Worm (Caenorhabditis elegans): ENCODE results near the gene chil-10.

ce11 chrX:986463-986862, 28.8 kb downstream of the chil-10 start:
- TF ChIP-seq ceh-62 (tag; optimal IDR thresholded peaks at IDR 0.05) (no peak), zip-2 (tag; optimal IDR thresholded peaks at IDR 0.05) (no peak), lsy-2 (tag; optimal IDR thresholded peaks at IDR 0.05) (no peak), ZK546.5 (tag; optimal IDR thresholded peaks at IDR 0.05) (no peak)
